Worm (Caenorhabditis elegans) whole organism, L3 larva: Measurements from ENCODE around the gene alh-12.

ENCODE experiments used
- R02D3.7 ChIP-seq: fragments of 150-350 bp; optimal IDR thresholded peaks from 2 replicates; lab custom pipeline; 2014; ENCODE audit warnings: missing biosample characterization, missing genetic modification characterization
- ZK546.5 ChIP-seq: sonication (generic microtip); optimal IDR thresholded peaks from 2 replicates; lab custom pipeline; 2017; ENCODE audit warnings: missing biosample characterization, missing genetic modification characterization
- aly-2 ChIP-seq: fragments of 150-350 bp; optimal IDR thresholded peaks from 2 replicates; lab custom pipeline; 2014; ENCODE audit warnings: missing biosample characterization, missing genetic modification characterization
- ama-1 ChIP-seq: fragments of 150-350 bp; optimal IDR thresholded peaks from 2 replicates; lab custom pipeline; 2018
- ceh-16 ChIP-seq: sonication (generic microtip); optimal IDR thresholded peaks from 2 replicates; lab custom pipeline; 2017; ENCODE audit warnings: missing biosample characterization, missing genetic modification characterization
- ceh-28 ChIP-seq: fragments of 150-350 bp; optimal IDR thresholded peaks from 2 replicates; lab custom pipeline; 2014; ENCODE audit warnings: missing biosample characterization, missing genetic modification reagents, missing genetic modification characterization
- ceh-82 ChIP-seq: fragments of 150-350 bp; optimal IDR thresholded peaks from 2 replicates; lab custom pipeline; 2014; ENCODE audit warnings: missing biosample characterization, missing genetic modification characterization
- ceh-9 ChIP-seq: sonication (generic microtip); optimal IDR thresholded peaks from 2 replicates; lab custom pipeline; 2018; ENCODE audit warnings: missing biosample characterization, missing genetic modification characterization
- daf-12 ChIP-seq: fragments of 150-350 bp; optimal IDR thresholded peaks from 2 replicates; lab custom pipeline; 2014; ENCODE audit warnings: missing biosample characterization, missing genetic modification reagents, missing genetic modification characterization
- egl-27 ChIP-seq: sonication (generic microtip); optimal IDR thresholded peaks from 4 replicates; lab custom pipeline; 2017; ENCODE audit warnings: missing biosample characterization, missing genetic modification reagents, missing genetic modification characterization
- egl-5 ChIP-seq: fragments of 150-350 bp; optimal IDR thresholded peaks from 2 replicates; lab custom pipeline; 2017; ENCODE audit warnings: missing biosample characterization, missing genetic modification reagents, missing genetic modification characterization, inconsistent platforms
- elt-1 ChIP-seq: fragments of 150-350 bp; optimal IDR thresholded peaks from 2 replicates; lab custom pipeline; 2014; ENCODE audit warnings: missing biosample characterization, missing genetic modification characterization
- elt-2 ChIP-seq: sonication (generic microtip); optimal IDR thresholded peaks from 2 replicates; lab custom pipeline; 2016; ENCODE audit warnings: missing genetic modification reagents, mild to moderate bottlenecking, missing genetic modification characterization, missing compliant biosample characterization
- elt-3 ChIP-seq, 3 experiments: fragments of 150-350 bp in 1 of 3; sonication (generic microtip) in 2 of 3; optimal IDR thresholded peaks; 2 replicates in 2 of 3; 4 replicates in 1 of 3; lab custom pipeline; 2014 to 2017; ENCODE audit warnings: missing biosample characterization in 3 of 3, missing genetic modification characterization in 3 of 3
- eor-1 ChIP-seq, 2 experiments: fragments of 150-350 bp; optimal IDR thresholded peaks; 2 replicates each; lab custom pipeline; 2014 to 2018; ENCODE audit warnings: missing biosample characterization in 2 of 2, missing genetic modification characterization in 2 of 2
- fkh-10 ChIP-seq: sonication (generic microtip); optimal IDR thresholded peaks from 2 replicates; lab custom pipeline; 2017; ENCODE audit warnings: missing biosample characterization, missing genetic modification reagents, missing genetic modification characterization
- fkh-2 ChIP-seq: fragments of 150-350 bp; optimal IDR thresholded peaks from 2 replicates; lab custom pipeline; 2014; ENCODE audit warnings: missing biosample characterization, missing genetic modification reagents, missing genetic modification characterization
- fos-1 ChIP-seq: fragments of 150-350 bp; optimal IDR thresholded peaks from 2 replicates; lab custom pipeline; 2014; ENCODE audit warnings: missing biosample characterization, missing genetic modification characterization
- hmg-11 ChIP-seq: sonication (generic microtip); optimal IDR thresholded peaks from 2 replicates; lab custom pipeline; 2016; ENCODE audit warnings: missing genetic modification characterization, missing compliant biosample characterization
- jun-1 ChIP-seq: fragments of 150-350 bp; optimal IDR thresholded peaks from 2 replicates; lab custom pipeline; 2014; ENCODE audit warnings: missing biosample characterization, missing genetic modification reagents, missing genetic modification characterization
- lin-15B ChIP-seq: fragments of 150-350 bp; optimal IDR thresholded peaks from 2 replicates; lab custom pipeline; 2014; ENCODE audit warnings: missing biosample characterization, missing genetic modification characterization
- lin-39 ChIP-seq: fragments of 150-350 bp; optimal IDR thresholded peaks from 2 replicates; lab custom pipeline; 2018; ENCODE audit warnings: missing biosample characterization, missing genetic modification reagents, missing genetic modification characterization
- lsy-12 ChIP-seq: sonication (generic microtip); optimal IDR thresholded peaks from 2 replicates; lab custom pipeline; 2016; ENCODE audit warnings: mild to moderate bottlenecking, missing genetic modification characterization, missing compliant biosample characterization
- mdl-1 ChIP-seq: fragments of 150-350 bp; optimal IDR thresholded peaks from 2 replicates; lab custom pipeline; 2014; ENCODE audit warnings: missing biosample characterization, missing genetic modification characterization
- mml-1 ChIP-seq: fragments of 150-350 bp; sonication (generic microtip); optimal IDR thresholded peaks from 3 replicates; lab custom pipeline; 2014; ENCODE audit warnings: missing biosample characterization, missing genetic modification characterization
- nfya-1 ChIP-seq: sonication (generic microtip); optimal IDR thresholded peaks from 2 replicates; lab custom pipeline; 2017; ENCODE audit warnings: missing genetic modification characterization, mild to moderate bottlenecking, missing compliant biosample characterization, antibody characterized with exemption, moderate library complexity; ENCODE audit not compliant: insufficient read depth
- nhr-11 ChIP-seq: fragments of 150-350 bp; optimal IDR thresholded peaks from 2 replicates; lab custom pipeline; 2014; ENCODE audit warnings: missing biosample characterization, missing genetic modification characterization
- nhr-12 ChIP-seq: fragments of 150-350 bp; optimal IDR thresholded peaks from 2 replicates; lab custom pipeline; 2014; ENCODE audit warnings: missing biosample characterization, missing genetic modification characterization
- nhr-23 ChIP-seq: fragments of 150-350 bp; optimal IDR thresholded peaks from 2 replicates; lab custom pipeline; 2014; ENCODE audit warnings: missing biosample characterization, missing genetic modification reagents, missing genetic modification characterization
- nhr-237 ChIP-seq: fragments of 150-350 bp; optimal IDR thresholded peaks from 2 replicates; lab custom pipeline; 2014; ENCODE audit warnings: missing biosample characterization, missing genetic modification characterization
- nhr-25 ChIP-seq: sonication (generic microtip); optimal IDR thresholded peaks from 2 replicates; lab custom pipeline; 2017; ENCODE audit warnings: missing biosample characterization, missing genetic modification characterization
- nhr-28 ChIP-seq: fragments of 150-350 bp; optimal IDR thresholded peaks from 2 replicates; lab custom pipeline; 2014; ENCODE audit warnings: missing biosample characterization, missing genetic modification characterization
- nhr-43 ChIP-seq: sonication (generic microtip); optimal IDR thresholded peaks from 2 replicates; lab custom pipeline; 2016; ENCODE audit warnings: mild to moderate bottlenecking, missing genetic modification characterization, missing compliant biosample characterization; ENCODE audit not compliant: poor library complexity, severe bottlenecking
- nhr-67 ChIP-seq: fragments of 150-350 bp; optimal IDR thresholded peaks from 2 replicates; lab custom pipeline; 2014; ENCODE audit warnings: missing biosample characterization, missing genetic modification characterization
- nhr-76 ChIP-seq: fragments of 150-350 bp; sonication (generic microtip); optimal IDR thresholded peaks from 5 replicates; lab custom pipeline; 2014; ENCODE audit warnings: missing biosample characterization, missing genetic modification characterization
- nhr-77 ChIP-seq: fragments of 150-350 bp; optimal IDR thresholded peaks from 2 replicates; lab custom pipeline; 2014; ENCODE audit warnings: missing biosample characterization, missing genetic modification characterization
- pha-4 ChIP-seq: fragments of 150-350 bp; optimal IDR thresholded peaks from 2 replicates; lab custom pipeline; 2014; ENCODE audit warnings: missing biosample characterization, missing genetic modification reagents, missing genetic modification characterization
- pqm-1 ChIP-seq: fragments of 150-350 bp; optimal IDR thresholded peaks from 2 replicates; lab custom pipeline; 2017; ENCODE audit warnings: missing biosample characterization, missing genetic modification characterization, inconsistent platforms
- sea-2 ChIP-seq: fragments of 150-350 bp; sonication (generic microtip); optimal IDR thresholded peaks from 4 replicates; lab custom pipeline; 2014; ENCODE audit warnings: missing biosample characterization, missing genetic modification reagents, missing genetic modification characterization
- skn-1 ChIP-seq: fragments of 150-350 bp; optimal IDR thresholded peaks from 2 replicates; lab custom pipeline; 2014; ENCODE audit warnings: missing biosample characterization, missing genetic modification characterization
- snpc-4 ChIP-seq: fragments of 150-350 bp; optimal IDR thresholded peaks from 2 replicates; lab custom pipeline; 2014; ENCODE audit warnings: missing biosample characterization, missing genetic modification characterization
- tbx-2 ChIP-seq: sonication (generic microtip); optimal IDR thresholded peaks from 2 replicates; lab custom pipeline; 2016; ENCODE audit warnings: mild to moderate bottlenecking, missing genetic modification characterization, missing compliant biosample characterization
- unc-39 ChIP-seq: sonication (generic microtip); optimal IDR thresholded peaks from 4 replicates; lab custom pipeline; 2017; ENCODE audit warnings: missing biosample characterization, missing genetic modification characterization
- unc-62 ChIP-seq: fragments of 150-350 bp; sonication (generic microtip); optimal IDR thresholded peaks from 4 replicates; lab custom pipeline; 2014; ENCODE audit warnings: missing biosample characterization, missing genetic modification reagents, missing genetic modification characterization
- zag-1 ChIP-seq: fragments of 150-350 bp; optimal IDR thresholded peaks from 2 replicates; lab custom pipeline; 2014; ENCODE audit warnings: missing biosample characterization, missing genetic modification characterization
- ztf-11 ChIP-seq: fragments of 150-350 bp; optimal IDR thresholded peaks from 2 replicates; lab custom pipeline; 2014; ENCODE audit warnings: missing biosample characterization, missing genetic modification characterization
- ztf-4 ChIP-seq: fragments of 150-350 bp; optimal IDR thresholded peaks from 2 replicates; lab custom pipeline; 2014; ENCODE audit warnings: missing biosample characterization, missing genetic modification characterization

The alh-12 gene

ce11 chrIII:7498346-7498745 lies 44.5 kb downstream of the alh-12 start (continued):
- TF ChIP-seq jun-1 (tag; lab: Kevin White, UChicago) (peak; percentile 77), ceh-9 (tag; lab: Kevin White, UChicago) (no peak), fkh-10 (peak; percentile 63), nhr-11 (peak; percentile 83), lsy-12 (peak; percentile 82), nhr-67 (tag; lab: Kevin White, UChicago) (no peak), nhr-12 (no peak), pha-4 (tag; lab: Kevin White, UChicago) (peak; percentile 70)

ce11 chrIII:7499421-7499902 lies 45.6 kb downstream of the alh-12 start, which contains the start of the genes C07H6.9 and sap-140:
Gene C07H6.9 (minus strand): TSS chrIII:7499471.
Gene sap-140 (plus strand): TSS chrIII:7499738.
- TF ChIP-seq pqm-1 (tag; lab: Kevin White, UChicago) = peak; percentile 5
- TF ChIP-seq nfya-1 (tag; lab: Kevin White, UChicago) = peak; percentile 84
- TF ChIP-seq sea-2 = no peak
- no peak for TF ChIP-seq nhr-28 (tag; lab: Kevin White, UChicago)
- peak; percentile 13 for TF ChIP-seq ceh-28 (tag; lab: Kevin White, UChicago)
- peak; percentile 36 for TF ChIP-seq lin-39 (tag; lab: Kevin White, UChicago)
- no peak for TF ChIP-seq nhr-12
- TF ChIP-seq elt-1 (tag; lab: Kevin White, UChicago) = no peak
- peak; percentile 60 for TF ChIP-seq R02D3.7
- peak; percentile 88 for TF ChIP-seq lin-15B (tag; lab: Kevin White, UChicago)
- peak; percentile 51 for TF ChIP-seq tbx-2 (tag; lab: Kevin White, UChicago)
- no peak for TF ChIP-seq nhr-67 (tag; lab: Kevin White, UChicago)
- TF ChIP-seq egl-5 (tag; lab: Kevin White, UChicago) = no peak
- no peak for TF ChIP-seq elt-3 (tag; optimal IDR thresholded peaks at IDR 0.05; lab: Kevin White, UChicago)
- TF ChIP-seq jun-1 (tag; lab: Kevin White, UChicago) = peak; percentile 31
- no peak for TF ChIP-seq nhr-77 (tag; lab: Kevin White, UChicago)
- no peak for TF ChIP-seq zag-1 (tag; lab: Kevin White, UChicago)
- no peak for TF ChIP-seq ama-1 (lab: Kevin White, UChicago)
- peak; percentile 77 for TF ChIP-seq snpc-4 (tag; lab: Kevin White, UChicago)
- peak; percentile 73 for TF ChIP-seq hmg-11 (tag; lab: Kevin White, UChicago)
- no peak for TF ChIP-seq unc-62 (GFP tag; lab: Kevin White, UChicago)
- no peak for TF ChIP-seq fkh-2 (tag; lab: Kevin White, UChicago)
- TF ChIP-seq nhr-237 = no peak
- TF ChIP-seq ztf-11 = no peak
- peak; percentile 6 for TF ChIP-seq skn-1 (tag; lab: Kevin White, UChicago)
- no peak for TF ChIP-seq aly-2 (tag; lab: Kevin White, UChicago)
- TF ChIP-seq lsy-12 = peak; percentile 16
- TF ChIP-seq nhr-43 (tag; lab: Kevin White, UChicago) = peak; percentile 56
- no peak for TF ChIP-seq nhr-11
- TF ChIP-seq ceh-16 = no peak
- no peak for TF ChIP-seq mml-1 (tag; lab: Kevin White, UChicago)
- TF ChIP-seq fos-1 (tag; lab: Kevin White, UChicago) = no peak
- TF ChIP-seq nhr-25 (tag; lab: Kevin White, UChicago) = peak; percentile 53
- TF ChIP-seq fkh-10 = no peak
- TF ChIP-seq pha-4 (tag; lab: Kevin White, UChicago) = peak; percentile 88
- peak; percentile 36 for TF ChIP-seq elt-2
- no peak for TF ChIP-seq ceh-82 (tag; lab: Kevin White, UChicago)
- TF ChIP-seq daf-12 (tag; lab: Kevin White, UChicago) = no peak
- peak; percentile 8 for TF ChIP-seq ZK546.5 (tag; lab: Kevin White, UChicago)
- no peak for TF ChIP-seq eor-1 (tag; optimal IDR thresholded peaks at IDR 0.05; lab: Kevin White, UChicago)
- TF ChIP-seq ceh-9 (tag; lab: Kevin White, UChicago) = no peak
- TF ChIP-seq egl-27 = no peak
- no peak for TF ChIP-seq ztf-4 (tag; lab: Kevin White, UChicago)
- TF ChIP-seq nhr-76 (tag; lab: Kevin White, UChicago) = no peak
- peak; percentile 87 for TF ChIP-seq nhr-23
- TF ChIP-seq mdl-1 (tag; lab: Kevin White, UChicago) = no peak
- TF ChIP-seq unc-39 (tag; lab: Kevin White, UChicago) = no peak
